Fruit fly (Drosophila melanogaster): ENCODE data around the gene RfC3.

Gene RfC3

dm6 chr2L:10387869-10388726 is 30.9 kb upstream of the RfC3 start, which contains the start of gene da (continued):
- TF ChIP-seq acj6 (GFP tag; optimal IDR thresholded peaks at IDR 0.05) (peak; percentile 38), CG15336 (GFP tag; IDR thresholded peaks at IDR 0.05) (0 out of 2 replicates have a peak, but pooled peaks have one; percentile 31), CG1621 (tag; optimal IDR thresholded peaks at IDR 0.05) (no peak), Ets21C (GFP tag; optimal IDR thresholded peaks at IDR 0.05) (peak; percentile 12), lz (GFP tag; optimal IDR thresholded peaks at IDR 0.05) (peak; percentile 61), Ets96B (tag; optimal IDR thresholded peaks at IDR 0.05) (peak; percentile 24), CG3032 (tag; optimal IDR thresholded peaks at IDR 0.05) (peak; percentile 61), achi (GFP tag; optimal IDR thresholded peaks at IDR 0.05) (peak; percentile 45), Hr38 (GFP tag; optimal IDR thresholded peaks at IDR 0.05) (no peak), Sox14 (GFP tag; optimal IDR thresholded peaks at IDR 0.05) (peak; percentile 80), CG6792 (GFP tag; optimal IDR thresholded peaks at IDR 0.05) (peak; percentile 36), Smox (GFP tag; optimal IDR thresholded peaks at IDR 0.05) (peak; percentile 56), CG8319 (GFP tag; optimal IDR thresholded peaks at IDR 0.05) (no peak), ss (GFP tag; optimal IDR thresholded peaks at IDR 0.05) (peak in 1 of 2 experiments; percentile 24)

- TF ChIP-seq vri (GFP tag; optimal IDR thresholded peaks at IDR 0.05) (peak; percentile 18), achi (GFP tag; optimal IDR thresholded peaks at IDR 0.05) (no peak), spab (GFP tag; optimal IDR thresholded peaks at IDR 0.05) (no peak), CG8632 (GFP tag; optimal IDR thresholded peaks at IDR 0.05) (no peak)
Observed at dm6 chr2L:10393467-10393866, 25.5 kb upstream of the RfC3 start.

- TF ChIP-seq Eip75B (GFP tag; optimal IDR thresholded peaks at IDR 0.05) (no peak), CG6808 (GFP tag; optimal IDR thresholded peaks at IDR 0.05) (no peak), CG8632 (GFP tag; optimal IDR thresholded peaks at IDR 0.05) (no peak), CG16779 (tag; optimal IDR thresholded peaks at IDR 0.05) (no peak)
Observed at dm6 chr2L:10395035-10395434, 24.0 kb upstream of the RfC3 start.

dm6 chr2L:10395642-10396487 is 23.1 kb upstream of the RfC3 start, which contains the start of gene Mdh1:
Mdh1 (minus strand) TSS chr2L:10396332.
- TF ChIP-seq topi (GFP tag; optimal IDR thresholded peaks at IDR 0.05), result no peak
- TF ChIP-seq Eip78C (GFP tag), result peak; percentile 64
- peak; percentile 18 for TF ChIP-seq Eip93F (GFP tag; optimal IDR thresholded peaks at IDR 0.05)
- TF ChIP-seq CG6854 (GFP tag; optimal IDR thresholded peaks at IDR 0.05), result no peak
- no peak for TF ChIP-seq CG6276 (GFP tag; optimal IDR thresholded peaks at IDR 0.05)
- no peak for TF ChIP-seq salr (GFP tag; optimal IDR thresholded peaks at IDR 0.05)
- TF ChIP-seq CG1621 (tag; optimal IDR thresholded peaks at IDR 0.05), result no peak
- TF ChIP-seq ss (GFP tag; optimal IDR thresholded peaks at IDR 0.05), result peak; percentile 11 to 40
- no peak for TF ChIP-seq CG32006 (GFP tag; optimal IDR thresholded peaks at IDR 0.05)
- no peak for TF ChIP-seq dsx (GFP tag; optimal IDR thresholded peaks at IDR 0.05; ENCODE audit: poor library complexity, severe bottlenecking)
- TF ChIP-seq CG31627 (GFP tag; optimal IDR thresholded peaks at IDR 0.05), result no peak
- TF ChIP-seq CG4318 (GFP tag; optimal IDR thresholded peaks at IDR 0.05), result no peak
- TF ChIP-seq CG15336 (GFP tag; IDR thresholded peaks at IDR 0.05), result no peak
- TF ChIP-seq vri (GFP tag; optimal IDR thresholded peaks at IDR 0.05), result peak; percentile 55
- TF ChIP-seq CG11902 (GFP tag; optimal IDR thresholded peaks at IDR 0.05), result no peak
- TF ChIP-seq Smox (GFP tag; optimal IDR thresholded peaks at IDR 0.05), result no peak
- TF ChIP-seq lz (GFP tag; optimal IDR thresholded peaks at IDR 0.05), result no peak
- TF ChIP-seq CG11762 (GFP tag; optimal IDR thresholded peaks at IDR 0.05; ENCODE audit: insufficient read depth), result no peak
- TF ChIP-seq Hr39 (GFP tag; optimal IDR thresholded peaks at IDR 0.05), result no peak
- peak; percentile 4 for TF ChIP-seq CG6808 (GFP tag; optimal IDR thresholded peaks at IDR 0.05)
- TF ChIP-seq CG6792 (GFP tag; optimal IDR thresholded peaks at IDR 0.05), result no peak
- no peak for TF ChIP-seq CG9139 (GFP tag; optimal IDR thresholded peaks at IDR 0.05)
- TF ChIP-seq CG3032 (tag; optimal IDR thresholded peaks at IDR 0.05), result no peak
- no peak for TF ChIP-seq spab (GFP tag; optimal IDR thresholded peaks at IDR 0.05)
- no peak for TF ChIP-seq CG8632 (GFP tag; optimal IDR thresholded peaks at IDR 0.05)
